Fruit fly (Drosophila melanogaster): ENCODE data around the gene CG8209.

Gene CG8209

dm6 chr3L:8024278-8025140 is 48.3 kb downstream of the CG8209 start (continued):
- peak; percentile 72 for TF ChIP-seq tgo (GFP tag; IDR thresholded peaks at IDR 0.05)
- peak; percentile 75 for TF ChIP-seq kni (GFP tag; optimal IDR thresholded peaks at IDR 0.05)
- TF ChIP-seq cwo (GFP tag; optimal IDR thresholded peaks at IDR 0.05): peak; percentile 63
- TF ChIP-seq CG18764 (GFP tag; optimal IDR thresholded peaks at IDR 0.05): no peak
- no peak for TF ChIP-seq HLH54F (GFP tag; optimal IDR thresholded peaks at IDR 0.05)
- peak; percentile 38 for TF ChIP-seq odd (GFP tag; optimal IDR thresholded peaks at IDR 0.05)
- no peak for TF ChIP-seq NC2α (GFP tag; optimal IDR thresholded peaks at IDR 0.05)
- TF ChIP-seq lab (GFP tag; optimal IDR thresholded peaks at IDR 0.05): peak; percentile 46
- peak; percentile 21 for TF ChIP-seq CG9437 (GFP tag; optimal IDR thresholded peaks at IDR 0.05)
- peak; percentile 28 for TF ChIP-seq CG15514 (GFP tag; optimal IDR thresholded peaks at IDR 0.05)
- no peak for TF ChIP-seq Dad (GFP tag; optimal IDR thresholded peaks at IDR 0.05)
- TF ChIP-seq CG31388 (GFP tag; optimal IDR thresholded peaks at IDR 0.05): no peak
- TF ChIP-seq scrt (GFP tag; optimal IDR thresholded peaks at IDR 0.05): peak; percentile 29
- peak; percentile 5 for TF ChIP-seq zfh2 (GFP tag; optimal IDR thresholded peaks at IDR 0.05)
- no peak for TF ChIP-seq CG5953 (GFP tag; IDR thresholded peaks at IDR 0.05)
- no peak for TF ChIP-seq gce (GFP tag; IDR thresholded peaks at IDR 0.05)
- peak; percentile 93 for TF ChIP-seq CG8388 (GFP tag; optimal IDR thresholded peaks at IDR 0.05)
- peak; percentile 83 for TF ChIP-seq nerfin-1 (tag; optimal IDR thresholded peaks at IDR 0.05)
- peak; percentile 85 for TF ChIP-seq CG10543 (GFP tag; optimal IDR thresholded peaks at IDR 0.05)
- no peak for TF ChIP-seq CG2129 (GFP tag; IDR thresholded peaks at IDR 0.05; ENCODE audit: partially characterized antibody)
- peak; percentile 68 for TF ChIP-seq dmrt99B (tag; optimal IDR thresholded peaks at IDR 0.05)
- no peak for TF ChIP-seq Hr39 (optimal IDR thresholded peaks at IDR 0.05)
- peak; percentile 24 for TF ChIP-seq unpg (GFP tag; optimal IDR thresholded peaks at IDR 0.05)
- peak; percentile 70 for TF ChIP-seq CG2678 (tag; optimal IDR thresholded peaks at IDR 0.05)
- TF ChIP-seq eve (GFP tag; optimal IDR thresholded peaks at IDR 0.05): peak in 1 of 2 experiments; percentile 51
- no peak for TF ChIP-seq Dp (GFP tag; optimal IDR thresholded peaks at IDR 0.05)
- TF ChIP-seq sna (GFP tag; IDR thresholded peaks at IDR 0.05; ENCODE audit: partially characterized antibody): no peak
- no peak for TF ChIP-seq CG1024 (GFP tag; IDR thresholded peaks at IDR 0.05)
- peak; percentile 69 for TF ChIP-seq Sox100B (GFP tag; optimal IDR thresholded peaks at IDR 0.05)
- TF ChIP-seq CG7963 (GFP tag; IDR thresholded peaks at IDR 0.05; ENCODE audit: partially characterized antibody): no peak
- TF ChIP-seq Nf-YC (tag; optimal IDR thresholded peaks at IDR 0.05): peak; percentile 45
- peak; percentile 77 for TF ChIP-seq al (GFP tag; IDR thresholded peaks at IDR 0.05)
- peak; percentile 45 for TF ChIP-seq pros (GFP tag; optimal IDR thresholded peaks at IDR 0.05)
- TF ChIP-seq abd-A (tag; optimal IDR thresholded peaks at IDR 0.05): peak; percentile 86
- no peak for TF ChIP-seq CG2875 (GFP tag; optimal IDR thresholded peaks at IDR 0.05)
- TF ChIP-seq CG34422 (GFP tag; IDR thresholded peaks at IDR 0.05): peak; percentile 64
- TF ChIP-seq p53 (GFP tag; optimal IDR thresholded peaks at IDR 0.05): no peak
- 0 out of 2 replicates have a peak, but pooled peaks have one; percentile 34 for TF ChIP-seq cas (GFP tag; IDR thresholded peaks at IDR 0.05)
- peak; percentile 18 for TF ChIP-seq Fer1 (GFP tag; optimal IDR thresholded peaks at IDR 0.05)
- TF ChIP-seq CG30020 (tag; optimal IDR thresholded peaks at IDR 0.05): no peak
- peak; percentile 61 for TF ChIP-seq CG10147 (GFP tag; optimal IDR thresholded peaks at IDR 0.05)
- TF ChIP-seq pnt (GFP tag; optimal IDR thresholded peaks at IDR 0.05): no peak
- peak; percentile 46; the same call in 1 of the 2 replicates for TF ChIP-seq CG14667 (GFP tag; IDR thresholded peaks at IDR 0.05)
- TF ChIP-seq CG16813 (GFP tag; IDR thresholded peaks at IDR 0.05; ENCODE audit: partially characterized antibody): no peak
- no peak for TF ChIP-seq ci (GFP tag; IDR thresholded peaks at IDR 0.05)
- peak; percentile 29 for TF ChIP-seq CG9817 (tag; optimal IDR thresholded peaks at IDR 0.05)
- TF ChIP-seq lilli (GFP tag; optimal IDR thresholded peaks at IDR 0.05): peak; percentile 48
- peak; percentile 64; the same call in 1 of the 2 replicates for TF ChIP-seq Atf6 (GFP tag; IDR thresholded peaks at IDR 0.05)
